Fruit fly (Drosophila melanogaster): Measurements from ENCODE around the gene CG12679.

Gene CG12679

dm6 chrX:20389633-20390032 is 13.3 kb upstream of the CG12679 start (continued):
- peak; percentile 80 for TF ChIP-seq HLH4C (GFP tag; IDR thresholded peaks at IDR 0.05; ENCODE audit: partially characterized antibody)
- TF ChIP-seq D19B (GFP tag; optimal IDR thresholded peaks at IDR 0.05), result peak; percentile 16
- peak; percentile 73 for TF ChIP-seq CG14860 (GFP tag; IDR thresholded peaks at IDR 0.05; ENCODE audit: partially characterized antibody)
- peak; percentile 30; the same call in 1 of the 2 replicates for TF ChIP-seq Bgb (GFP tag; IDR thresholded peaks at IDR 0.05; ENCODE audit: partially characterized antibody)
- peak; percentile 95 for TF ChIP-seq CG18011 (GFP tag; optimal IDR thresholded peaks at IDR 0.05)
- peak; percentile 63 for TF ChIP-seq Dref (GFP tag; IDR thresholded peaks at IDR 0.05)
- TF ChIP-seq dmrt11E (tag; optimal IDR thresholded peaks at IDR 0.05), result no peak
- peak; percentile 32 for TF ChIP-seq stwl (tag; optimal IDR thresholded peaks at IDR 0.05)
- no peak for TF ChIP-seq br (optimal IDR thresholded peaks at IDR 0.05)
- TF ChIP-seq Dek (tag; optimal IDR thresholded peaks at IDR 0.05), result no peak
- TF ChIP-seq insv (GFP tag; optimal IDR thresholded peaks at IDR 0.05), result no peak
- no peak for TF ChIP-seq CG33557 (GFP tag; optimal IDR thresholded peaks at IDR 0.05)
- peak; percentile 95 for TF ChIP-seq CG11560 (tag; IDR thresholded peaks at IDR 0.05)
- no peak for TF ChIP-seq CG8478 (optimal IDR thresholded peaks at IDR 0.05)
- no peak for TF ChIP-seq ind (GFP tag; optimal IDR thresholded peaks at IDR 0.05)
- no peak for TF ChIP-seq nmo (GFP tag; optimal IDR thresholded peaks at IDR 0.05)
- no peak for TF ChIP-seq psq (GFP tag; optimal IDR thresholded peaks at IDR 0.05)
- no peak for TF ChIP-seq Asciz (GFP tag; optimal IDR thresholded peaks at IDR 0.05)

- TF ChIP-seq pfk (GFP tag; optimal IDR thresholded peaks at IDR 0.05) (no peak), cato (GFP tag; optimal IDR thresholded peaks at IDR 0.05; ENCODE audit: borderline replicate concordance) (no peak), zfh1 (GFP tag; IDR thresholded peaks at IDR 0.05) (no peak), CG6765 (GFP tag; optimal IDR thresholded peaks at IDR 0.05) (no peak), ac (GFP tag; optimal IDR thresholded peaks at IDR 0.05) (no peak), CTCF (GFP tag; optimal IDR thresholded peaks at IDR 0.05) (peak; percentile 70), CG7987 (GFP tag; optimal IDR thresholded peaks at IDR 0.05) (no peak), CG32772 (GFP tag; IDR thresholded peaks at IDR 0.05) (no peak)
Observed at dm6 chrX:20385865-20386264, 9.5 kb upstream of the CG12679 start.

- TF ChIP-seq bsh (GFP tag; optimal IDR thresholded peaks at IDR 0.05) (peak in 1 of 2 experiments; percentile 57), CG7786 (GFP tag; optimal IDR thresholded peaks at IDR 0.05) (no peak), CG18262 (tag; optimal IDR thresholded peaks at IDR 0.05) (peak; percentile 54), CG15269 (tag; optimal IDR thresholded peaks at IDR 0.05) (peak; percentile 4), lab (GFP tag; optimal IDR thresholded peaks at IDR 0.05) (peak; percentile 19), Sox102F (GFP tag; optimal IDR thresholded peaks at IDR 0.05) (peak; percentile 45), row (GFP tag; IDR thresholded peaks at IDR 0.05) (peak; percentile 38; the same call in 1 of the 3 replicates), dmrt11E (tag; optimal IDR thresholded peaks at IDR 0.05) (peak; percentile 43), Oli (tag; optimal IDR thresholded peaks at IDR 0.05) (peak; percentile 25), CG7556 (GFP tag; optimal IDR thresholded peaks at IDR 0.05) (peak; percentile 25), CG2678 (tag; optimal IDR thresholded peaks at IDR 0.05) (peak; percentile 57), Ets65A (GFP tag) (peak; percentile 22), ttk (GFP tag; IDR thresholded peaks at IDR 0.05) (peak; percentile 32; the same call in 1 of the 2 replicates), H15 (GFP tag; IDR thresholded peaks at IDR 0.05) (0 out of 3 replicates have a peak, but pooled peaks have one; percentile 29), pzg (GFP tag; optimal IDR thresholded peaks at IDR 0.05) (no peak), Hr51 (GFP tag; optimal IDR thresholded peaks at IDR 0.05) (peak in 1 of 2 experiments; percentile 24), Bdp1 (GFP tag; optimal IDR thresholded peaks at IDR 0.05) (no peak), nmo (GFP tag; optimal IDR thresholded peaks at IDR 0.05) (peak; percentile 25), Elba2 (GFP tag; optimal IDR thresholded peaks at IDR 0.05) (no peak), CG11504 (tag; optimal IDR thresholded peaks at IDR 0.05) (peak; percentile 63), Blimp-1 (GFP tag; optimal IDR thresholded peaks at IDR 0.05) (peak; percentile 41), tin (GFP tag; optimal IDR thresholded peaks at IDR 0.05) (peak; percentile 3), CG17829 (tag; optimal IDR thresholded peaks at IDR 0.05) (peak; percentile 19), Sin3A (optimal IDR thresholded peaks at IDR 0.05) (no peak), Ptx1 (GFP tag; IDR thresholded peaks at IDR 0.05) (peak; percentile 36; the same call in 1 of the 2 replicates), CG32772 (GFP tag; IDR thresholded peaks at IDR 0.05) (0 out of 2 replicates have a peak, but pooled peaks have one; percentile 8)
Observed at dm6 chrX:20342205-20342604, 34.1 kb downstream of the CG12679 start.
